Worm (Caenorhabditis elegans) whole organism, L3 larva: ENCODE measurements around the gene ima-3.

ENCODE experiments used
- R02D3.7 ChIP-seq: fragments of 150-350 bp; optimal IDR thresholded peaks from 2 replicates; lab custom pipeline; 2014; ENCODE audit warnings: missing biosample characterization, missing genetic modification characterization
- ama-1 ChIP-seq: fragments of 150-350 bp; optimal IDR thresholded peaks from 2 replicates; lab custom pipeline; 2018
- ceh-16 ChIP-seq: sonication (generic microtip); optimal IDR thresholded peaks from 2 replicates; lab custom pipeline; 2017; ENCODE audit warnings: missing biosample characterization, missing genetic modification characterization
- ceh-28 ChIP-seq: fragments of 150-350 bp; optimal IDR thresholded peaks from 2 replicates; lab custom pipeline; 2014; ENCODE audit warnings: missing biosample characterization, missing genetic modification reagents, missing genetic modification characterization
- ceh-82 ChIP-seq: fragments of 150-350 bp; optimal IDR thresholded peaks from 2 replicates; lab custom pipeline; 2014; ENCODE audit warnings: missing biosample characterization, missing genetic modification characterization
- ceh-9 ChIP-seq: sonication (generic microtip); optimal IDR thresholded peaks from 2 replicates; lab custom pipeline; 2018; ENCODE audit warnings: missing biosample characterization, missing genetic modification characterization
- daf-12 ChIP-seq: fragments of 150-350 bp; optimal IDR thresholded peaks from 2 replicates; lab custom pipeline; 2014; ENCODE audit warnings: missing biosample characterization, missing genetic modification reagents, missing genetic modification characterization
- egl-5 ChIP-seq: fragments of 150-350 bp; optimal IDR thresholded peaks from 2 replicates; lab custom pipeline; 2017; ENCODE audit warnings: missing biosample characterization, missing genetic modification reagents, missing genetic modification characterization, inconsistent platforms
- elt-1 ChIP-seq: fragments of 150-350 bp; optimal IDR thresholded peaks from 2 replicates; lab custom pipeline; 2014; ENCODE audit warnings: missing biosample characterization, missing genetic modification characterization
- elt-2 ChIP-seq: sonication (generic microtip); optimal IDR thresholded peaks from 2 replicates; lab custom pipeline; 2016; ENCODE audit warnings: missing genetic modification reagents, mild to moderate bottlenecking, missing genetic modification characterization, missing compliant biosample characterization
- eor-1 ChIP-seq, 2 experiments: fragments of 150-350 bp; optimal IDR thresholded peaks; 2 replicates each; lab custom pipeline; 2014 to 2018; ENCODE audit warnings: missing biosample characterization in 2 of 2, missing genetic modification characterization in 2 of 2
- fkh-10 ChIP-seq: sonication (generic microtip); optimal IDR thresholded peaks from 2 replicates; lab custom pipeline; 2017; ENCODE audit warnings: missing biosample characterization, missing genetic modification reagents, missing genetic modification characterization
- fos-1 ChIP-seq: fragments of 150-350 bp; optimal IDR thresholded peaks from 2 replicates; lab custom pipeline; 2014; ENCODE audit warnings: missing biosample characterization, missing genetic modification characterization
- hmg-11 ChIP-seq: sonication (generic microtip); optimal IDR thresholded peaks from 2 replicates; lab custom pipeline; 2016; ENCODE audit warnings: missing genetic modification characterization, missing compliant biosample characterization
- lin-15B ChIP-seq: fragments of 150-350 bp; optimal IDR thresholded peaks from 2 replicates; lab custom pipeline; 2014; ENCODE audit warnings: missing biosample characterization, missing genetic modification characterization
- lin-39 ChIP-seq: fragments of 150-350 bp; optimal IDR thresholded peaks from 2 replicates; lab custom pipeline; 2018; ENCODE audit warnings: missing biosample characterization, missing genetic modification reagents, missing genetic modification characterization
- lsy-12 ChIP-seq: sonication (generic microtip); optimal IDR thresholded peaks from 2 replicates; lab custom pipeline; 2016; ENCODE audit warnings: mild to moderate bottlenecking, missing genetic modification characterization, missing compliant biosample characterization
- nfya-1 ChIP-seq: sonication (generic microtip); optimal IDR thresholded peaks from 2 replicates; lab custom pipeline; 2017; ENCODE audit warnings: missing genetic modification characterization, mild to moderate bottlenecking, missing compliant biosample characterization, antibody characterized with exemption, moderate library complexity; ENCODE audit not compliant: insufficient read depth
- nhr-23 ChIP-seq: fragments of 150-350 bp; optimal IDR thresholded peaks from 2 replicates; lab custom pipeline; 2014; ENCODE audit warnings: missing biosample characterization, missing genetic modification reagents, missing genetic modification characterization
- nhr-25 ChIP-seq: sonication (generic microtip); optimal IDR thresholded peaks from 2 replicates; lab custom pipeline; 2017; ENCODE audit warnings: missing biosample characterization, missing genetic modification characterization
- nhr-43 ChIP-seq: sonication (generic microtip); optimal IDR thresholded peaks from 2 replicates; lab custom pipeline; 2016; ENCODE audit warnings: mild to moderate bottlenecking, missing genetic modification characterization, missing compliant biosample characterization; ENCODE audit not compliant: poor library complexity, severe bottlenecking
- nhr-76 ChIP-seq: fragments of 150-350 bp; sonication (generic microtip); optimal IDR thresholded peaks from 5 replicates; lab custom pipeline; 2014; ENCODE audit warnings: missing biosample characterization, missing genetic modification characterization
- pha-4 ChIP-seq: fragments of 150-350 bp; optimal IDR thresholded peaks from 2 replicates; lab custom pipeline; 2014; ENCODE audit warnings: missing biosample characterization, missing genetic modification reagents, missing genetic modification characterization
- pqm-1 ChIP-seq: fragments of 150-350 bp; optimal IDR thresholded peaks from 2 replicates; lab custom pipeline; 2017; ENCODE audit warnings: missing biosample characterization, missing genetic modification characterization, inconsistent platforms
- sea-2 ChIP-seq: fragments of 150-350 bp; sonication (generic microtip); optimal IDR thresholded peaks from 4 replicates; lab custom pipeline; 2014; ENCODE audit warnings: missing biosample characterization, missing genetic modification reagents, missing genetic modification characterization
- skn-1 ChIP-seq: fragments of 150-350 bp; optimal IDR thresholded peaks from 2 replicates; lab custom pipeline; 2014; ENCODE audit warnings: missing biosample characterization, missing genetic modification characterization
- snpc-4 ChIP-seq: fragments of 150-350 bp; optimal IDR thresholded peaks from 2 replicates; lab custom pipeline; 2014; ENCODE audit warnings: missing biosample characterization, missing genetic modification characterization
- tbx-2 ChIP-seq: sonication (generic microtip); optimal IDR thresholded peaks from 2 replicates; lab custom pipeline; 2016; ENCODE audit warnings: mild to moderate bottlenecking, missing genetic modification characterization, missing compliant biosample characterization
- unc-39 ChIP-seq: sonication (generic microtip); optimal IDR thresholded peaks from 4 replicates; lab custom pipeline; 2017; ENCODE audit warnings: missing biosample characterization, missing genetic modification characterization
- unc-62 ChIP-seq: fragments of 150-350 bp; sonication (generic microtip); optimal IDR thresholded peaks from 4 replicates; lab custom pipeline; 2014; ENCODE audit warnings: missing biosample characterization, missing genetic modification reagents, missing genetic modification characterization
- zag-1 ChIP-seq: fragments of 150-350 bp; optimal IDR thresholded peaks from 2 replicates; lab custom pipeline; 2014; ENCODE audit warnings: missing biosample characterization, missing genetic modification characterization

ima-3 gene

ce11 chrIV:7530226-7531070 is 31.0 kb downstream of the ima-3 start:
- TF ChIP-seq egl-5: peak; percentile 26
- peak; percentile 48 for TF ChIP-seq nhr-25
- no peak for TF ChIP-seq fos-1 (tag; lab: Kevin White, UChicago)
- TF ChIP-seq tbx-2 (tag; lab: Kevin White, UChicago): no peak
- TF ChIP-seq snpc-4 (tag; lab: Kevin White, UChicago): no peak

ce11 chrIV:7523744-7524143 is 37.7 kb downstream of the ima-3 start:
- TF ChIP-seq pha-4 (tag; lab: Kevin White, UChicago) (peak; percentile 27), elt-2 (tag; lab: Kevin White, UChicago) (no peak)
- TF ChIP-seq, all 47 proteins: peak for 1

- no peak for TF ChIP-seq elt-1 (tag; lab: Kevin White, UChicago)
- no peak for TF ChIP-seq zag-1 (tag; lab: Kevin White, UChicago)
- no peak for TF ChIP-seq unc-39 (tag; lab: Kevin White, UChicago)
- TF ChIP-seq lsy-12 (tag; lab: Kevin White, UChicago): no peak
Observed at ce11 chrIV:7521591-7521990, 39.9 kb downstream of the ima-3 start.

- TF ChIP-seq ama-1 (lab: Kevin White, UChicago) (no peak), snpc-4 (tag; lab: Kevin White, UChicago) (no peak), pqm-1 (tag; lab: Kevin White, UChicago) (peak; percentile 50), eor-1 (tag; optimal IDR thresholded peaks at IDR 0.05; lab: Kevin White, UChicago) (no peak), fos-1 (tag; lab: Kevin White, UChicago) (no peak), unc-62 (GFP tag; lab: Kevin White, UChicago) (no peak), elt-2 (tag; lab: Kevin White, UChicago) (peak; percentile 65), nhr-76 (tag; lab: Kevin White, UChicago) (no peak), nhr-25 (no peak), ceh-9 (tag; lab: Kevin White, UChicago) (no peak), pha-4 (tag; lab: Kevin White, UChicago) (peak; percentile 48), daf-12 (tag; lab: Kevin White, UChicago) (no peak)
Observed at ce11 chrIV:7520841-7521240, 40.6 kb downstream of the ima-3 start.

- TF ChIP-seq ceh-16 (tag; lab: Kevin White, UChicago) (no peak), pha-4 (tag; lab: Kevin White, UChicago) (peak; percentile 50), sea-2 (no peak), pqm-1 (tag; lab: Kevin White, UChicago) (peak; percentile 73), elt-2 (tag; lab: Kevin White, UChicago) (peak; percentile 62), eor-1 (tag; optimal IDR thresholded peaks at IDR 0.05; lab: Kevin White, UChicago) (no peak)
Observed at ce11 chrIV:7520258-7520657, 41.2 kb downstream of the ima-3 start.

- TF ChIP-seq ceh-16 (tag; lab: Kevin White, UChicago): no peak
Observed at ce11 chrIV:7516167-7516566, 45.3 kb downstream of the ima-3 start, which contains the start of the genes R05G6.9 and R05G6.3. Gene R05G6.9, minus strand, starts transcription at chrIV:7516267. Gene R05G6.3, plus strand, starts transcription at chrIV:7516552.

ce11 chrIV:7512617-7513233 is 48.7 kb downstream of the ima-3 start, which contains the start of the genes plc-4 and R05G6.4:
Gene plc-4, minus strand, starts transcription at chrIV:7512667.
Gene R05G6.4, plus strand, starts transcription at chrIV:7513233.
- TF ChIP-seq unc-62 (GFP tag; lab: Kevin White, UChicago): no peak
- no peak for TF ChIP-seq nhr-43 (tag; lab: Kevin White, UChicago)
- TF ChIP-seq sea-2: no peak
- TF ChIP-seq fkh-10: no peak
- TF ChIP-seq hmg-11: peak; percentile 10
- peak; percentile 88 for TF ChIP-seq R02D3.7 (tag; lab: Kevin White, UChicago)
- TF ChIP-seq lin-39: peak; percentile 6
- no peak for TF ChIP-seq ceh-82 (tag; lab: Kevin White, UChicago)
- peak; percentile 54 for TF ChIP-seq lin-15B
- no peak for TF ChIP-seq skn-1 (tag; lab: Kevin White, UChicago)
- TF ChIP-seq pha-4 (tag; lab: Kevin White, UChicago): peak; percentile 79
- TF ChIP-seq nfya-1 (tag; lab: Kevin White, UChicago): peak; percentile 71
- peak; percentile 44 for TF ChIP-seq nhr-23
- no peak for TF ChIP-seq egl-5
- TF ChIP-seq snpc-4 (tag; lab: Kevin White, UChicago): peak; percentile 26
- no peak for TF ChIP-seq unc-39 (tag; lab: Kevin White, UChicago)
- no peak for TF ChIP-seq nhr-76 (tag; lab: Kevin White, UChicago)
- peak; percentile 41 for TF ChIP-seq ceh-28
